Fruit fly (Drosophila melanogaster): ENCODE data around the gene CG12535.

CG12535 gene

DNA sequence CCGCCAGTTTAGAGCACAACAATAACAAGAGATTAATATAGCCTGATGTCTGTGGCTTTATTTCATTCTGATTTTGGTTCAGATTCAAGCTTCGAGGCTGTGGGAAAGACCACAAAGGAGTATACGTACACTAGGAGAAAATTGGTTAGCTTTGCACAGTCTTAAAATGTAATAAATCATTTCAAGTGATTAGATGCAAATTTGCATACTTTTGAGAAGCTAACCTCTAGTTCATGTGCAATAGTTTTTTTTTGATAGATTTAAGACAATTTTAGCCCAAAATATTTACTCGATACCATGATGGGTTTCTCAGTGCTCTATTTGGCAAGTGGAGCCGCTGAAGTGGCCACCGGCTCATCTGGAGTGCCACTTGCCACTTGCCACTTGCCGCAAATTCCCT is 8.8 kb upstream of the CG12535 start (continued):
- no peak for TF ChIP-seq CG6272 (GFP tag; IDR thresholded peaks at IDR 0.05)
- no peak for TF ChIP-seq ato (GFP tag; IDR thresholded peaks at IDR 0.05; ENCODE audit: partially characterized antibody)
- no peak for TF ChIP-seq CG17328 (GFP tag; IDR thresholded peaks at IDR 0.05)
- TF ChIP-seq CG2199 (GFP tag; IDR thresholded peaks at IDR 0.05) = no peak
- TF ChIP-seq Sox102F (GFP tag; optimal IDR thresholded peaks at IDR 0.05) = peak; percentile 2
- TF ChIP-seq sna (GFP tag; IDR thresholded peaks at IDR 0.05; ENCODE audit: partially characterized antibody) = no peak
- no peak for TF ChIP-seq CG11247 (GFP tag; IDR thresholded peaks at IDR 0.05)
- TF ChIP-seq Atf3 (GFP tag; optimal IDR thresholded peaks at IDR 0.05) = no peak
- TF ChIP-seq Gug (GFP tag; IDR thresholded peaks at IDR 0.05) = no peak
- peak; percentile 73 for TF ChIP-seq sens (GFP tag)
- no peak for TF ChIP-seq Hand (GFP tag; optimal IDR thresholded peaks at IDR 0.05)
- TF ChIP-seq CG10267 (tag; optimal IDR thresholded peaks at IDR 0.05) = no peak
- TF ChIP-seq kay (GFP tag; optimal IDR thresholded peaks at IDR 0.05) = no peak
- TF ChIP-seq Hsf (GFP tag; optimal IDR thresholded peaks at IDR 0.05) = peak; percentile 5
- no peak for TF ChIP-seq Ptx1 (GFP tag; IDR thresholded peaks at IDR 0.05)
- TF ChIP-seq ac (GFP tag; optimal IDR thresholded peaks at IDR 0.05) = no peak
- TF ChIP-seq ro (GFP tag; IDR thresholded peaks at IDR 0.05) = no peak
- no peak for TF ChIP-seq CG9797 (GFP tag; optimal IDR thresholded peaks at IDR 0.05)
- TF ChIP-seq MESR4 (GFP tag; optimal IDR thresholded peaks at IDR 0.05) = no peak
- TF ChIP-seq dmrt11E (tag; optimal IDR thresholded peaks at IDR 0.05) = no peak
- TF ChIP-seq odd (GFP tag; optimal IDR thresholded peaks at IDR 0.05) = no peak
- TF ChIP-seq phol (tag; optimal IDR thresholded peaks at IDR 0.05) = no peak
- no peak for TF ChIP-seq CG8944 (GFP tag; optimal IDR thresholded peaks at IDR 0.05)
- no peak for TF ChIP-seq pros (GFP tag; optimal IDR thresholded peaks at IDR 0.05)
- TF ChIP-seq Nf-YA (GFP tag; IDR thresholded peaks at IDR 0.05) = no peak
- TF ChIP-seq bbx (GFP tag; IDR thresholded peaks at IDR 0.05; ENCODE audit: partially characterized antibody) = no peak
- TF ChIP-seq CG1792 (GFP tag; optimal IDR thresholded peaks at IDR 0.05) = no peak

DNA sequence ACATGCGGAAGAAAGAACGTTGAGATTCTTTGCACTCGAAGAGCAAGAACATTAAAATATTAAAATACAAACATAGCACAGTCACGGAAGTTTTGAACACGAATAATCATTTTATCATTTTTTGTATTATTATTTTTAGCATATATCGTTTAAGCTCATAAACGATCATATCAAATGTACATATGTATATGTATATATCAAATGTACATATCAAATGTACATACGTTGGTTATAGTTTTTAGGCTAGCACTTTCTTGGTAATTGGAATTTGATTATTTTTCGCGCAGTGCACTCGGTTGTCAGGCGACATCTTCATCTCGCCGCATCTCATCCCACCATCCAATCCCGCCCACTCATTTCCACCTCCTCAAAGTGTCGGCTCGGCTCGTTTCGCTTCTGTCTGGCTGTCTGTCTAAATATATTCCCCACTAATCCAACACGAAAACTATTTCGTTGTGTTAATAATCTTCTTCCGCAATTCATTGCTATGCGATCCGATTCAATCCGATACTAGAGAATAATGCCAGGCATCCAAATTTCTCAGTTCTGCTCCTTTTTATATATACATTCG is 6.8 kb upstream of the CG12535 start:
- no peak for TF ChIP-seq vnd (GFP tag; IDR thresholded peaks at IDR 0.05; ENCODE audit: partially characterized antibody)
- TF ChIP-seq CG3281 (GFP tag; optimal IDR thresholded peaks at IDR 0.05) = peak; percentile 20
- TF ChIP-seq CG7556 (GFP tag; optimal IDR thresholded peaks at IDR 0.05) = peak; percentile 29
- TF ChIP-seq CG8290 (GFP tag; optimal IDR thresholded peaks at IDR 0.05) = no peak
- peak in 1 of 2 experiments; percentile 10 for TF ChIP-seq CG8290 (tag; optimal IDR thresholded peaks at IDR 0.05)
- TF ChIP-seq CG15601 (tag; optimal IDR thresholded peaks at IDR 0.05) = peak; percentile 57
- peak; percentile 19 for TF ChIP-seq CG13775 (GFP tag; optimal IDR thresholded peaks at IDR 0.05)
- TF ChIP-seq ftz-f1 (GFP tag; optimal IDR thresholded peaks at IDR 0.05) = no peak
- TF ChIP-seq esg (GFP tag; conservative IDR thresholded peaks at IDR 0.05) = peak; percentile 54
- TF ChIP-seq lab (GFP tag; optimal IDR thresholded peaks at IDR 0.05) = peak; percentile 51
- TF ChIP-seq Rfx (GFP tag; IDR thresholded peaks at IDR 0.05) = peak; percentile 33; the same call in 1 of the 2 replicates
- 0 out of 2 replicates have a peak, but pooled peaks have one; percentile 12 for TF ChIP-seq CG32767 (GFP tag; IDR thresholded peaks at IDR 0.05)
- no peak for TF ChIP-seq CG9797 (GFP tag; optimal IDR thresholded peaks at IDR 0.05)
- TF ChIP-seq CG8924 (tag; optimal IDR thresholded peaks at IDR 0.05) = peak; percentile 58
- peak; percentile 87 for TF ChIP-seq sens (GFP tag)
- TF ChIP-seq CG12659 (GFP tag; optimal IDR thresholded peaks at IDR 0.05) = peak; percentile 33
- peak; percentile 5 for TF ChIP-seq CG12942 (GFP tag; optimal IDR thresholded peaks at IDR 0.05)
- peak; percentile 4 for TF ChIP-seq pnt (GFP tag; optimal IDR thresholded peaks at IDR 0.05)
- peak in 1 of 2 experiments; percentile 68 for TF ChIP-seq Hr51 (GFP tag; optimal IDR thresholded peaks at IDR 0.05)
- TF ChIP-seq bcd (GFP tag; optimal IDR thresholded peaks at IDR 0.05) = peak; percentile 43
- no peak for TF ChIP-seq CG17612 (GFP tag; IDR thresholded peaks at IDR 0.05)
- TF ChIP-seq CG6813 (GFP tag; optimal IDR thresholded peaks at IDR 0.05) = peak; percentile 24
- TF ChIP-seq CG10979 (tag; optimal IDR thresholded peaks at IDR 0.05) = peak; percentile 65
- peak; percentile 75 for TF ChIP-seq nmo (GFP tag; optimal IDR thresholded peaks at IDR 0.05)
- TF ChIP-seq CG15073 (GFP tag; optimal IDR thresholded peaks at IDR 0.05) = no peak
- TF ChIP-seq dati (GFP tag; IDR thresholded peaks at IDR 0.05) = no peak
